Worm (Caenorhabditis elegans) whole organism, L2 larva: Measurements from ENCODE around the gene arrd-9.

Experiments used
- crh-2 ChIP-seq: sonication (generic microtip); optimal IDR thresholded peaks from 2 replicates; lab custom pipeline; 2017; ENCODE audit warnings: missing biosample characterization, missing genetic modification characterization
- lin-11 ChIP-seq: fragments of 150-350 bp; sonication (generic microtip); optimal IDR thresholded peaks from 2 replicates; lab custom pipeline; 2014; ENCODE audit warnings: missing biosample characterization, missing genetic modification characterization, inconsistent platforms, mixed read lengths
- lsy-2 ChIP-seq, 2 experiments: fragments of 150-350 bp in 1 of 2; sonication (generic microtip) in 1 of 2; optimal IDR thresholded peaks; 2 replicates each; lab custom pipeline; 2014 to 2017; ENCODE audit warnings: missing biosample characterization in 2 of 2, missing genetic modification characterization in 2 of 2
- mab-5 ChIP-seq: fragments of 150-350 bp; optimal IDR thresholded peaks from 2 replicates; lab custom pipeline; 2014; ENCODE audit warnings: missing biosample characterization, missing genetic modification characterization
- nhr-129 ChIP-seq: fragments of 150-350 bp; optimal IDR thresholded peaks from 2 replicates; lab custom pipeline; 2014; ENCODE audit warnings: missing biosample characterization, missing genetic modification characterization
- nhr-77 ChIP-seq: fragments of 150-350 bp; optimal IDR thresholded peaks from 2 replicates; lab custom pipeline; 2014; ENCODE audit warnings: missing biosample characterization, missing genetic modification characterization
- snpc-4 ChIP-seq: fragments of 150-350 bp; optimal IDR thresholded peaks from 2 replicates; lab custom pipeline; 2014; ENCODE audit warnings: missing biosample characterization, missing genetic modification characterization

- TF ChIP-seq lin-11 (no peak), snpc-4 (no peak), crh-2 (tag; lab: Kevin White, UChicago) (no peak), nhr-77 (tag; lab: Kevin White, UChicago) (no peak), lsy-2 (tag; optimal IDR thresholded peaks at IDR 0.05; lab: Kevin White, UChicago) (no peak), mab-5 (no peak), nhr-129 (tag; lab: Kevin White, UChicago) (no peak)
Measured at ce11 chrII:12489903-12490302, 9.2 kb upstream of the arrd-9 start, which contains the start of gene T21B4.15.
